Fruit fly (Drosophila melanogaster): ENCODE data around the gene Ostgamma.

DNA sequence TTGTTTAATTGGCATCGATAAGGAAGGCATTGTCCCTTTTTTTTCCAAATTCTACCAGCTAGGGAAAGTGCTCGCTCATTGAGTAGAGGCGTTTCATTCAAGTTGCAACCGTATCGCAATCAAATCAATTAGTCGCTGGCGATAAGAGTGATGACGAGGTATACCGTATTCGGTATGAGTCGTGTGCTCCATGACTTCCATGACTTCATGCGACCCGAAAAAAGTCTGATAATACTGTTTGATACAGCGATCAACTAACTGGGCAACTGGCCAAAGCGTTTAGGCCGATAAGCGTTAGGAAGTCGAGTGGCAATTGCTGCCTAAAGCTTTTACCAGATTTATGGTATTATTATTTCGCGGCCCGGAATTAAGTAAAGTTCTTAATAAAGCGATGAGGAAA lies 36.5 kb upstream of the Ostgamma start:
- TF ChIP-seq pan (optimal IDR thresholded peaks at IDR 0.05), result no peak
- TF ChIP-seq usp (GFP tag; optimal IDR thresholded peaks at IDR 0.05), result no peak
- TF ChIP-seq psq (optimal IDR thresholded peaks at IDR 0.05), result no peak
- no peak for TF ChIP-seq EcR (GFP tag; optimal IDR thresholded peaks at IDR 0.05)

Data from whole organism.